Worm (Caenorhabditis elegans) whole organism, midembryonic: ENCODE data around the gene sec-16A.2.

Experiments
- flt-1 ChIP-seq: fragments of 200-800 bp; sonication (Bioruptor generic); IDR thresholded peaks from 2 replicates; pipeline ENCODE4 v1.3.6; 2022; ENCODE audit warnings: missing genetic modification characterization, missing compliant biosample characterization
- ref-1 ChIP-seq: fragments of 200-800 bp; sonication (Bioruptor generic); conservative IDR thresholded peaks from 2 replicates; pipeline ENCODE4 v1.3.6; 2022; ENCODE audit warnings: missing genetic modification reagents, missing genetic modification characterization, missing compliant biosample characterization
- ztf-29 ChIP-seq: fragments of 200-800 bp; sonication (Bioruptor generic); IDR thresholded peaks from 2 replicates; pipeline ENCODE4 v1.3.6; 2022; ENCODE audit warnings: missing genetic modification reagents, missing genetic modification characterization, missing compliant biosample characterization

ce11 chrX:8286164-8286563, 885 bp upstream of the sec-16A.2 start:
- TF ChIP-seq ref-1 (GFP tag; lab: Robert Waterston, UW) (no peak), ztf-29 (GFP tag; lab: Robert Waterston, UW) (no peak), flt-1 (no peak)
